Fruit fly (Drosophila melanogaster): Measurements from ENCODE around the gene Diap1.

Gene Diap1

dm6 chr3L:16054095-16054494 is 3.3 kb upstream of the Diap1 start (continued):
- TF ChIP-seq bowl (GFP tag; IDR thresholded peaks at IDR 0.05) (no peak), ind (GFP tag; optimal IDR thresholded peaks at IDR 0.05) (peak; percentile 21), CG11093 (GFP tag; IDR thresholded peaks at IDR 0.05) (peak; percentile 45; the same call in 1 of the 3 replicates), maf-S (GFP tag; optimal IDR thresholded peaks at IDR 0.05) (no peak), otp (GFP tag; IDR thresholded peaks at IDR 0.05) (peak; percentile 28; the same call in 1 of the 3 replicates), vnd (GFP tag; IDR thresholded peaks at IDR 0.05; ENCODE audit: partially characterized antibody) (no peak), org-1 (GFP tag; optimal IDR thresholded peaks at IDR 0.05) (peak; percentile 45), CG12391 (tag; optimal IDR thresholded peaks at IDR 0.05) (peak; percentile 51), lola (GFP tag; optimal IDR thresholded peaks at IDR 0.05) (peak in 1 of 3 experiments; percentile 35), cad (GFP tag; optimal IDR thresholded peaks at IDR 0.05) (no peak), Dbx (GFP tag; IDR thresholded peaks at IDR 0.05) (no peak), MBD-R2 (GFP tag; IDR thresholded peaks at IDR 0.05) (no peak), Atf6 (GFP tag; IDR thresholded peaks at IDR 0.05) (peak; percentile 11; the same call in 1 of the 2 replicates), ftz-f1 (GFP tag; optimal IDR thresholded peaks at IDR 0.05) (no peak), Ptx1 (GFP tag; IDR thresholded peaks at IDR 0.05) (peak; percentile 65), CG9215 (GFP tag; IDR thresholded peaks at IDR 0.05) (no peak), tgo (GFP tag; IDR thresholded peaks at IDR 0.05) (peak; percentile 32; the same call in 1 of the 3 replicates), CG32772 (GFP tag; IDR thresholded peaks at IDR 0.05) (no peak), CG2889 (GFP tag; IDR thresholded peaks at IDR 0.05) (no peak), Blimp-1 (GFP tag; optimal IDR thresholded peaks at IDR 0.05) (peak; percentile 58), Kr (GFP tag; optimal IDR thresholded peaks at IDR 0.05) (no peak), eve (GFP tag; optimal IDR thresholded peaks at IDR 0.05) (no peak), insv (GFP tag; optimal IDR thresholded peaks at IDR 0.05) (no peak), CG17568 (GFP tag; optimal IDR thresholded peaks at IDR 0.05) (no peak), CG1603 (tag; optimal IDR thresholded peaks at IDR 0.05) (no peak), chinmo (GFP tag; IDR thresholded peaks at IDR 0.05; ENCODE audit: partially characterized antibody) (no peak), Rfx (GFP tag; IDR thresholded peaks at IDR 0.05) (peak; percentile 31; the same call in 1 of the 2 replicates), Ets97D (GFP tag; optimal IDR thresholded peaks at IDR 0.05) (no peak), CG14667 (GFP tag; IDR thresholded peaks at IDR 0.05) (no peak), sisA (GFP tag; IDR thresholded peaks at IDR 0.05) (no peak; the same call in 1 of the 2 replicates), CG33557 (GFP tag; optimal IDR thresholded peaks at IDR 0.05) (no peak), row (GFP tag; IDR thresholded peaks at IDR 0.05) (peak; percentile 40; the same call in 2 of the 3 replicates), CG13894 (tag; optimal IDR thresholded peaks at IDR 0.05) (no peak), CG16813 (GFP tag; IDR thresholded peaks at IDR 0.05; ENCODE audit: partially characterized antibody) (no peak), Camta (GFP tag; optimal IDR thresholded peaks at IDR 0.05) (no peak), Bgb (GFP tag; IDR thresholded peaks at IDR 0.05; ENCODE audit: partially characterized antibody) (no peak), Lim3 (GFP tag; IDR thresholded peaks at IDR 0.05) (no peak), jing (GFP tag; optimal IDR thresholded peaks at IDR 0.05) (peak; percentile 26), CG13287 (GFP tag; IDR thresholded peaks at IDR 0.05; ENCODE audit: partially characterized antibody) (no peak), zfh1 (GFP tag; IDR thresholded peaks at IDR 0.05) (no peak), CG15269 (tag; optimal IDR thresholded peaks at IDR 0.05) (peak; percentile 68), peb (GFP tag; IDR thresholded peaks at IDR 0.05) (no peak), rib (GFP tag; IDR thresholded peaks at IDR 0.05) (no peak), Hr39 (optimal IDR thresholded peaks at IDR 0.05) (no peak), Sox102F (GFP tag; optimal IDR thresholded peaks at IDR 0.05) (peak; percentile 72), Sry-β (GFP tag; optimal IDR thresholded peaks at IDR 0.05) (no peak), CG10462 (GFP tag; optimal IDR thresholded peaks at IDR 0.05) (peak; percentile 2), CG31441 (GFP tag; IDR thresholded peaks at IDR 0.05) (peak; percentile 75), nerfin-1 (tag; optimal IDR thresholded peaks at IDR 0.05) (peak; percentile 14), E2f2 (GFP tag; IDR thresholded peaks at IDR 0.05) (peak; percentile 22; the same call in 1 of the 2 replicates), CG8924 (tag; optimal IDR thresholded peaks at IDR 0.05) (peak; percentile 46), CG9797 (GFP tag; optimal IDR thresholded peaks at IDR 0.05) (no peak)
